Fruit fly (Drosophila melanogaster) whole organism: Measurements from ENCODE around the gene Dysb.

ENCODE experiments used
- CG8478 ChIP-seq: fragments of >200 bp; optimal IDR thresholded peaks from 2 replicates; lab custom pipeline; 2018; ENCODE audit warnings: inconsistent platforms
- Dll ChIP-seq: fragments of >200 bp; optimal IDR thresholded peaks from 2 replicates; lab custom pipeline; 2017
- psq ChIP-seq: fragments of >200 bp; optimal IDR thresholded peaks from 2 replicates; lab custom pipeline; 2017
- usp ChIP-seq: fragments of >200 bp; optimal IDR thresholded peaks from 2 replicates; lab custom pipeline; 2017; ENCODE audit warnings: missing biosample characterization, missing genetic modification characterization, mixed read lengths

DNA sequence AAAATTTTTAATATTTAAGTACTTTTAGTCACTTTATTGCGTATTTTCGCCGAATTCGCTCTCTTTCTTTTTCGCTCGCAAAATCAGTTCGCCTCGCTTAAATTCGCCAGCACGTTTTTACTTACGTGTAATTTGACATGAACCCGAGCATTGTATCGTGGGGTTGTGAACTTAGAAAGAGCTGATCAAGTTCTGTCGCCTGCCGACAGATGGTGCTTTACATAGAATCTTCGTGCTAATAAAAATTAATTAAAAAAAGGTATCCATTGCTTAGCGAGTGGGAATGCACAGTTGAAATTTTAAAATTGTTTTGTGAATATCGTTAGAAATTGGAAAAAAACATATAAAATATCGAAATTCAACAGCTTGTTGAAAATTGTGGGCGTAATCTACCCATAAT lies 19.1 kb upstream of the Dysb start:
- TF ChIP-seq psq (lab: Kevin White, UChicago) (no peak), usp (GFP tag; lab: Kevin White, UChicago) (no peak), CG8478 (lab: Kevin White, UChicago) (no peak), Dll (lab: Kevin White, UChicago) (no peak)
